Worm (Caenorhabditis elegans): Measurements from ENCODE around the gene srv-8.

srv-8 gene

DNA sequence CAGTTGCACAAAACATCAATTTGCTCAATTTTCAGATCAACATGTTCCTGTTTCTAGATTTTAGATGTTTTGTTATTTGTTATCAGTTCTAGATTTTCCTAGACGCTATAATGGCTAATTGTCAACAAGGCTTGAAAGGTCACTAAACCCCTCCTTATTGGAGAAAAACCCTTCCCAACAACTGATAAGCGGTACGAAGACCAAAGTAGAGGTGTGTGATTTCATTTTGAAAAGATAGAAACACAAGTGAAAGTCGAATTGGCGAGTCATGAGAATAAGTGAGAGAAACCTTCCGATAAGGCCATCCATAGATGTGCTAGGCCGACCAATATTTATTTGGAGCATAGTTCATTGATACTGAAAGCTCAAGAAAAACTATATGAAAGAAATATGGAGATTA, 46.9 kb downstream of the srv-8 start:
- TF ChIP-seq lin-13 (GFP tag; optimal IDR thresholded peaks at IDR 0.05) (no peak), nhr-12 (tag; optimal IDR thresholded peaks at IDR 0.05) (no peak), peb-1 (tag; optimal IDR thresholded peaks at IDR 0.05) (no peak), nhr-21 (tag; optimal IDR thresholded peaks at IDR 0.05) (peak; percentile 68), C34F6.9 (tag; optimal IDR thresholded peaks at IDR 0.05) (no peak), fos-1 (tag; optimal IDR thresholded peaks at IDR 0.05) (peak; percentile 91), mbf-1 (tag; optimal IDR thresholded peaks at IDR 0.05) (no peak), nhr-237 (tag; optimal IDR thresholded peaks at IDR 0.05) (no peak), unc-62 (GFP tag; optimal IDR thresholded peaks at IDR 0.05) (no peak), R02D3.7 (tag; optimal IDR thresholded peaks at IDR 0.05) (no peak), elt-1 (tag; optimal IDR thresholded peaks at IDR 0.05) (no peak), nhr-23 (tag; optimal IDR thresholded peaks at IDR 0.05) (no peak), aly-2 (tag; optimal IDR thresholded peaks at IDR 0.05) (no peak), ztf-11 (tag; optimal IDR thresholded peaks at IDR 0.05) (no peak), egl-27 (tag; optimal IDR thresholded peaks at IDR 0.05) (peak; percentile 67), ama-1 (optimal IDR thresholded peaks at IDR 0.05) (no peak), ZK546.5 (tag; optimal IDR thresholded peaks at IDR 0.05) (no peak), dmd-4 (tag; optimal IDR thresholded peaks at IDR 0.05) (no peak), ztf-1 (GFP tag; conservative IDR thresholded peaks at IDR 0.05) (no peak), mdl-1 (tag; optimal IDR thresholded peaks at IDR 0.05) (no peak), lin-39 (tag; optimal IDR thresholded peaks at IDR 0.05) (no peak), sma-9 (GFP tag; optimal IDR thresholded peaks at IDR 0.05) (peak; percentile 82), sma-9 (tag; optimal IDR thresholded peaks at IDR 0.05) (no peak), snpc-4 (tag; optimal IDR thresholded peaks at IDR 0.05) (no peak), unc-55 (GFP tag; optimal IDR thresholded peaks at IDR 0.05) (no peak), crh-2 (tag; optimal IDR thresholded peaks at IDR 0.05) (peak; percentile 62), elt-3 (tag; optimal IDR thresholded peaks at IDR 0.05) (no peak), ceh-16 (tag; optimal IDR thresholded peaks at IDR 0.05) (no peak), zag-1 (tag; optimal IDR thresholded peaks at IDR 0.05) (no peak), lin-11 (tag; optimal IDR thresholded peaks at IDR 0.05) (no peak), F13H6.1 (tag; optimal IDR thresholded peaks at IDR 0.05) (peak; percentile 46), ceh-82 (tag; optimal IDR thresholded peaks at IDR 0.05) (no peak), nhr-129 (tag; optimal IDR thresholded peaks at IDR 0.05) (peak; percentile 31), nhr-25 (tag; optimal IDR thresholded peaks at IDR 0.05) (no peak), nhr-10 (tag; optimal IDR thresholded peaks at IDR 0.05) (no peak), mab-5 (tag; optimal IDR thresholded peaks at IDR 0.05) (no peak), nhr-6 (tag; optimal IDR thresholded peaks at IDR 0.05) (no peak), sma-3 (GFP tag; optimal IDR thresholded peaks at IDR 0.05) (peak; percentile 52), gmeb-1 (tag; optimal IDR thresholded peaks at IDR 0.05) (peak; percentile 30), blmp-1 (tag; optimal IDR thresholded peaks at IDR 0.05; ENCODE audit: insufficient read depth) (peak; percentile 87), unc-39 (tag; optimal IDR thresholded peaks at IDR 0.05) (no peak), ztf-4 (tag; optimal IDR thresholded peaks at IDR 0.05) (no peak), skn-1 (tag; optimal IDR thresholded peaks at IDR 0.05) (no peak), nhr-77 (tag; optimal IDR thresholded peaks at IDR 0.05) (no peak), lsy-2 (tag; optimal IDR thresholded peaks at IDR 0.05) (no peak)

DNA sequence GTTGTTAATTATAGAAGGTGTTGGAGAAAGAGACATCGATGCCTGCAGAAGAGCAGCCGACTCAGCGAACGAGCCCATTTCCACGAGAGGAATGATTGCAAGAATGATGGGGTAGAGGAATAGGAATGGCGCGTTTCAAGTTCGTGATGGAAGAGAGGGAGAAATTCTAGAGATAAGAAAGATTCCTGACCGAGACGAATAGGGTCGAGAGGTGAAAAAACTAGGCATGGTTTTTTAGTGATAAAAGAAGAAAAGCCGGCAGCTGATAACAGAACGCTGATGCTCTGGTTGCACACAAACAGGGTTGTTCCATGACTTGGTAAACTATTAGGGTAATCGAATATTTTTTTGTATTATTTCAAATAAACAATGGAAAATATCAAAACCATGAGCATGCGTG, 47.7 kb downstream of the srv-8 start:
- TF ChIP-seq fos-1 (tag; optimal IDR thresholded peaks at IDR 0.05) (peak; percentile 77), elt-3 (tag; optimal IDR thresholded peaks at IDR 0.05) (no peak)

DNA sequence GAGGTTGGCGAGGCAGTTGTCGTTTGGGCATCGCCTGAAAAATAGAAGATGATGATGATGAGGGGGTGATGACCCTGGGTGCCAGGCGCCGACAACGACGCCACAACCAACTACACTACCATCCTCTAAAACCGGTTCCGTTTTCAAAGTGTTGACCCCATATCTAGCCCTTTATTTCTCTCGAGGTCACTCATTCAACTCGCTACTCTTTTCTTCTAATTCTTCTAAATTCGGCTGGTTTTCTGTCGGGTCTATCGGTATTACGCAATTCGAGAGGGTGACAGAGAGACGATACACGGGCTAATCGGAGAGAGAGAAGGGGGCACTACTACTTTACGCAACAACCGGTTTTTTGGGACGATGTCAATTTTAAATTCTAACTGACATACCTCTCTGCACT, 49.2 kb downstream of the srv-8 start:
- TF ChIP-seq unc-55 (GFP tag; optimal IDR thresholded peaks at IDR 0.05): no peak
- TF ChIP-seq nhr-11 (tag; optimal IDR thresholded peaks at IDR 0.05): no peak
- TF ChIP-seq sma-9 (GFP tag; optimal IDR thresholded peaks at IDR 0.05): peak; percentile 77
- TF ChIP-seq sma-9 (tag; optimal IDR thresholded peaks at IDR 0.05): no peak
- TF ChIP-seq nhr-25 (tag; optimal IDR thresholded peaks at IDR 0.05): peak; percentile 99
- TF ChIP-seq nhr-129 (tag; optimal IDR thresholded peaks at IDR 0.05): peak; percentile 87
- TF ChIP-seq F13H6.1 (tag; optimal IDR thresholded peaks at IDR 0.05): peak; percentile 83
- peak; percentile 58 for TF ChIP-seq ztf-4 (tag; optimal IDR thresholded peaks at IDR 0.05)
- no peak for TF ChIP-seq lin-39 (tag; optimal IDR thresholded peaks at IDR 0.05)
- no peak for TF ChIP-seq elt-3 (tag; optimal IDR thresholded peaks at IDR 0.05)
- peak; percentile 76 for TF ChIP-seq blmp-1 (tag; optimal IDR thresholded peaks at IDR 0.05; ENCODE audit: insufficient read depth)
- peak in 1 of 2 experiments; percentile 48 for TF ChIP-seq mdl-1 (tag; optimal IDR thresholded peaks at IDR 0.05)
- TF ChIP-seq lsy-2 (tag; optimal IDR thresholded peaks at IDR 0.05): peak in 1 of 2 experiments; percentile 58
- TF ChIP-seq crh-2 (tag; optimal IDR thresholded peaks at IDR 0.05): peak; percentile 76
- peak; percentile 77 for TF ChIP-seq sem-4 (tag; optimal IDR thresholded peaks at IDR 0.05)
- no peak for TF ChIP-seq ama-1 (optimal IDR thresholded peaks at IDR 0.05)
- peak; percentile 64 for TF ChIP-seq lin-13 (GFP tag; optimal IDR thresholded peaks at IDR 0.05)
- TF ChIP-seq unc-62 (GFP tag; optimal IDR thresholded peaks at IDR 0.05): no peak
- peak; percentile 79 for TF ChIP-seq egl-27 (tag; optimal IDR thresholded peaks at IDR 0.05)
- TF ChIP-seq ceh-82 (tag; optimal IDR thresholded peaks at IDR 0.05): no peak
- no peak for TF ChIP-seq Y55F3AM.14 (GFP tag; optimal IDR thresholded peaks at IDR 0.05)
- peak; percentile 89 for TF ChIP-seq nhr-21 (tag; optimal IDR thresholded peaks at IDR 0.05)
- TF ChIP-seq fos-1 (tag; optimal IDR thresholded peaks at IDR 0.05): peak; percentile 74
- peak; percentile 35 for TF ChIP-seq C34F6.9 (tag; optimal IDR thresholded peaks at IDR 0.05)
- peak; percentile 92 for TF ChIP-seq ceh-16 (tag; optimal IDR thresholded peaks at IDR 0.05)
- TF ChIP-seq ztf-1 (GFP tag; conservative IDR thresholded peaks at IDR 0.05): no peak
- TF ChIP-seq sma-3 (GFP tag; optimal IDR thresholded peaks at IDR 0.05): peak; percentile 81
- TF ChIP-seq gmeb-1 (tag; optimal IDR thresholded peaks at IDR 0.05): peak; percentile 63
- TF ChIP-seq mab-5 (tag; optimal IDR thresholded peaks at IDR 0.05): no peak
